Fruit fly (Drosophila melanogaster): ENCODE results near the gene Mnat9.

Mnat9 gene

dm6 chr3R:31599538-31600313 lies 16.2 kb downstream of the Mnat9 start (continued):
- TF ChIP-seq CkIIα-i1 (GFP tag; IDR thresholded peaks at IDR 0.05) (no peak), BtbVII (GFP tag; optimal IDR thresholded peaks at IDR 0.05) (no peak), zen2 (GFP tag; IDR thresholded peaks at IDR 0.05; ENCODE audit: partially characterized antibody) (no peak), usp (GFP tag; optimal IDR thresholded peaks at IDR 0.05) (no peak), CG16779 (GFP tag; IDR thresholded peaks at IDR 0.05) (no peak), HmgZ (tag; optimal IDR thresholded peaks at IDR 0.05) (no peak), CG4360 (GFP tag; IDR thresholded peaks at IDR 0.05) (no peak), vnd (GFP tag; IDR thresholded peaks at IDR 0.05; ENCODE audit: partially characterized antibody) (no peak), sens (GFP tag) (peak; percentile 12), grau (tag; optimal IDR thresholded peaks at IDR 0.05) (no peak), cad (GFP tag; optimal IDR thresholded peaks at IDR 0.05) (no peak), tx (GFP tag; optimal IDR thresholded peaks at IDR 0.05) (no peak), CG3407 (GFP tag; optimal IDR thresholded peaks at IDR 0.05) (no peak), her (GFP tag; optimal IDR thresholded peaks at IDR 0.05) (no peak), CG17802 (tag; optimal IDR thresholded peaks at IDR 0.05) (no peak), gcm (GFP tag; optimal IDR thresholded peaks at IDR 0.05) (no peak), Dref (GFP tag; IDR thresholded peaks at IDR 0.05) (no peak), run (tag; optimal IDR thresholded peaks at IDR 0.05) (no peak), Myb (GFP tag; optimal IDR thresholded peaks at IDR 0.05) (no peak), row (GFP tag; IDR thresholded peaks at IDR 0.05) (no peak), tin (GFP tag; optimal IDR thresholded peaks at IDR 0.05) (no peak), NfI (GFP tag; optimal IDR thresholded peaks at IDR 0.05) (no peak), amos (GFP tag; IDR thresholded peaks at IDR 0.05; ENCODE audit: partially characterized antibody) (no peak; the same call in 1 of the 2 replicates), Bteb2 (GFP tag; optimal IDR thresholded peaks at IDR 0.05) (no peak), oc (tag; optimal IDR thresholded peaks at IDR 0.05) (no peak), cwo (GFP tag; optimal IDR thresholded peaks at IDR 0.05) (peak; percentile 70), CG17385 (GFP tag; optimal IDR thresholded peaks at IDR 0.05) (no peak), Oaz (GFP tag; IDR thresholded peaks at IDR 0.05) (no peak), abd-A (tag; optimal IDR thresholded peaks at IDR 0.05) (peak; percentile 44), dmrt99B (tag; optimal IDR thresholded peaks at IDR 0.05) (no peak), CG17361 (GFP tag; IDR thresholded peaks at IDR 0.05) (no peak), gem (tag; optimal IDR thresholded peaks at IDR 0.05) (no peak), CG7963 (GFP tag; IDR thresholded peaks at IDR 0.05; ENCODE audit: partially characterized antibody) (no peak), pnt (GFP tag; optimal IDR thresholded peaks at IDR 0.05) (no peak), zfh2 (GFP tag; optimal IDR thresholded peaks at IDR 0.05) (no peak), CG6654 (GFP tag; optimal IDR thresholded peaks at IDR 0.05) (no peak), Spps (tag; optimal IDR thresholded peaks at IDR 0.05) (no peak), CG17328 (GFP tag; IDR thresholded peaks at IDR 0.05) (no peak), TFAM (GFP tag; optimal IDR thresholded peaks at IDR 0.05) (no peak), Doc2 (GFP tag; IDR thresholded peaks at IDR 0.05) (no peak), ssp (GFP tag; IDR thresholded peaks at IDR 0.05) (no peak), CG3281 (GFP tag; optimal IDR thresholded peaks at IDR 0.05) (no peak), MESR4 (GFP tag; optimal IDR thresholded peaks at IDR 0.05) (no peak), D19A (tag; optimal IDR thresholded peaks at IDR 0.05) (no peak), Fer2 (tag; optimal IDR thresholded peaks at IDR 0.05) (no peak), aop (GFP tag; IDR thresholded peaks at IDR 0.05) (no peak), crp (GFP tag; optimal IDR thresholded peaks at IDR 0.05) (no peak), CG1603 (tag; optimal IDR thresholded peaks at IDR 0.05) (no peak), CG8290 (GFP tag; optimal IDR thresholded peaks at IDR 0.05) (no peak), CG8290 (tag; optimal IDR thresholded peaks at IDR 0.05) (no peak), al (GFP tag; IDR thresholded peaks at IDR 0.05) (no peak)

All from whole organism, embryonic.